Worm (Caenorhabditis elegans): ENCODE results near the gene tag-275.

ce11 chrX:6128225-6128686 lies 22.1 kb downstream of the tag-275 start, which contains the start of gene C15H9.9:
- TF ChIP-seq him-1 (tag; optimal IDR thresholded peaks at IDR 0.05) (peak; percentile 54), W03F9.2 (tag; optimal IDR thresholded peaks at IDR 0.05) (no peak), dao-5 (tag; optimal IDR thresholded peaks at IDR 0.05) (no peak)
